Worm (Caenorhabditis elegans) whole organism, L2 larva: ENCODE measurements around the gene prp-9.

Experiments
- C34F6.9 ChIP-seq: fragments of 150-350 bp; optimal IDR thresholded peaks from 2 replicates; lab custom pipeline; 2014; ENCODE audit warnings: missing biosample characterization, missing genetic modification characterization
- R02D3.7 ChIP-seq: fragments of 150-350 bp; optimal IDR thresholded peaks from 2 replicates; lab custom pipeline; 2014; ENCODE audit warnings: missing biosample characterization, missing genetic modification characterization
- Y55F3AM.14 ChIP-seq: fragments of 200-800 bp; sonication (Bioruptor generic); optimal IDR thresholded peaks from 2 replicates; lab custom pipeline; 2018; ENCODE audit warnings: mild to moderate bottlenecking, missing genetic modification characterization, missing compliant biosample characterization
- ZK546.5 ChIP-seq: sonication (generic microtip); optimal IDR thresholded peaks from 2 replicates; lab custom pipeline; 2017; ENCODE audit warnings: missing biosample characterization, missing genetic modification characterization
- ama-1 ChIP-seq: fragments of 150-350 bp; optimal IDR thresholded peaks from 2 replicates; lab custom pipeline; 2018; ENCODE audit warnings: inconsistent platforms
- blmp-1 ChIP-seq: sonication (generic microtip); optimal IDR thresholded peaks from 2 replicates; lab custom pipeline; 2017; ENCODE audit warnings: missing genetic modification characterization, mild to moderate bottlenecking, missing compliant biosample characterization, antibody characterized with exemption, moderate library complexity; ENCODE audit not compliant: insufficient read depth
- ceh-16 ChIP-seq: fragments of 150-350 bp; optimal IDR thresholded peaks from 2 replicates; lab custom pipeline; 2014; ENCODE audit warnings: missing biosample characterization, missing genetic modification characterization
- crh-2 ChIP-seq: sonication (generic microtip); optimal IDR thresholded peaks from 2 replicates; lab custom pipeline; 2017; ENCODE audit warnings: missing biosample characterization, missing genetic modification characterization
- dmd-4 ChIP-seq: sonication (generic microtip); optimal IDR thresholded peaks from 2 replicates; lab custom pipeline; 2017; ENCODE audit warnings: missing biosample characterization, missing genetic modification characterization
- egl-27 ChIP-seq: sonication (generic microtip); optimal IDR thresholded peaks from 3 replicates; lab custom pipeline; 2017; ENCODE audit warnings: missing biosample characterization, missing genetic modification reagents, missing genetic modification characterization
- elt-3 ChIP-seq: sonication (generic microtip); optimal IDR thresholded peaks from 2 replicates; lab custom pipeline; 2017; ENCODE audit warnings: missing biosample characterization, missing genetic modification characterization
- fos-1 ChIP-seq: fragments of 150-350 bp; optimal IDR thresholded peaks from 2 replicates; lab custom pipeline; 2014; ENCODE audit warnings: missing biosample characterization, missing genetic modification characterization
- gmeb-1 ChIP-seq: fragments of 150-350 bp; optimal IDR thresholded peaks from 2 replicates; lab custom pipeline; 2014; ENCODE audit warnings: missing biosample characterization, missing genetic modification characterization
- lin-11 ChIP-seq: fragments of 150-350 bp; sonication (generic microtip); optimal IDR thresholded peaks from 2 replicates; lab custom pipeline; 2014; ENCODE audit warnings: missing biosample characterization, missing genetic modification characterization, inconsistent platforms, mixed read lengths
- lin-13 ChIP-seq: fragments of 150-350 bp; optimal IDR thresholded peaks from 2 replicates; lab custom pipeline; 2014; ENCODE audit warnings: missing biosample characterization, missing genetic modification reagents, missing genetic modification characterization
- lin-39 ChIP-seq: fragments of 150-350 bp; optimal IDR thresholded peaks from 2 replicates; lab custom pipeline; 2014; ENCODE audit warnings: missing biosample characterization, missing genetic modification reagents, missing genetic modification characterization
- mbf-1 ChIP-seq: sonication (generic microtip); optimal IDR thresholded peaks from 2 replicates; lab custom pipeline; 2017; ENCODE audit warnings: missing biosample characterization, missing genetic modification characterization
- mdl-1 ChIP-seq, 2 experiments: fragments of 150-350 bp in 1 of 2; sonication (generic microtip) in 1 of 2; optimal IDR thresholded peaks; 2 replicates each; lab custom pipeline; 2017; ENCODE audit warnings: missing biosample characterization in 2 of 2, missing genetic modification characterization in 2 of 2
- nhr-10 ChIP-seq: sonication (generic microtip); optimal IDR thresholded peaks from 2 replicates; lab custom pipeline; 2017; ENCODE audit warnings: missing biosample characterization, missing genetic modification characterization
- nhr-12 ChIP-seq: fragments of 150-350 bp; optimal IDR thresholded peaks from 2 replicates; lab custom pipeline; 2014; ENCODE audit warnings: missing biosample characterization, missing genetic modification characterization
- nhr-129 ChIP-seq: fragments of 150-350 bp; optimal IDR thresholded peaks from 2 replicates; lab custom pipeline; 2014; ENCODE audit warnings: missing biosample characterization, missing genetic modification characterization
- nhr-21 ChIP-seq: fragments of 150-350 bp; optimal IDR thresholded peaks from 2 replicates; lab custom pipeline; 2014; ENCODE audit warnings: missing biosample characterization, missing genetic modification characterization
- nhr-23 ChIP-seq: fragments of 150-350 bp; optimal IDR thresholded peaks from 2 replicates; lab custom pipeline; 2014; ENCODE audit warnings: missing biosample characterization, missing genetic modification reagents, missing genetic modification characterization
- nhr-237 ChIP-seq: fragments of 150-350 bp; optimal IDR thresholded peaks from 2 replicates; lab custom pipeline; 2014; ENCODE audit warnings: missing biosample characterization, missing genetic modification characterization
- nhr-25 ChIP-seq: fragments of 150-350 bp; sonication (generic microtip); optimal IDR thresholded peaks from 3 replicates; lab custom pipeline; 2014; ENCODE audit warnings: missing biosample characterization, missing genetic modification characterization
- nhr-6 ChIP-seq: fragments of 150-350 bp; optimal IDR thresholded peaks from 2 replicates; lab custom pipeline; 2014; ENCODE audit warnings: missing biosample characterization, missing genetic modification characterization
- nhr-77 ChIP-seq: fragments of 150-350 bp; optimal IDR thresholded peaks from 2 replicates; lab custom pipeline; 2014; ENCODE audit warnings: missing biosample characterization, missing genetic modification characterization
- peb-1 ChIP-seq: fragments of 150-350 bp; optimal IDR thresholded peaks from 2 replicates; lab custom pipeline; 2014; ENCODE audit warnings: missing biosample characterization, missing genetic modification characterization
- sem-4 ChIP-seq: fragments of 150-350 bp; optimal IDR thresholded peaks from 2 replicates; lab custom pipeline; 2014; ENCODE audit warnings: missing biosample characterization, missing genetic modification reagents, missing genetic modification characterization
- skn-1 ChIP-seq: sonication (generic microtip); optimal IDR thresholded peaks from 2 replicates; lab custom pipeline; 2017; ENCODE audit warnings: missing biosample characterization, missing genetic modification characterization
- snpc-4 ChIP-seq: fragments of 150-350 bp; optimal IDR thresholded peaks from 2 replicates; lab custom pipeline; 2014; ENCODE audit warnings: missing biosample characterization, missing genetic modification characterization
- unc-39 ChIP-seq: fragments of 150-350 bp; optimal IDR thresholded peaks from 2 replicates; lab custom pipeline; 2014; ENCODE audit warnings: missing biosample characterization, missing genetic modification characterization
- unc-55 ChIP-seq: fragments of 150-350 bp; sonication (generic microtip); optimal IDR thresholded peaks from 3 replicates; lab custom pipeline; 2014; ENCODE audit warnings: missing biosample characterization, missing genetic modification reagents, missing genetic modification characterization
- unc-62 ChIP-seq: fragments of 150-350 bp; optimal IDR thresholded peaks from 2 replicates; lab custom pipeline; 2014; ENCODE audit warnings: missing biosample characterization, missing genetic modification reagents, missing genetic modification characterization
- zag-1 ChIP-seq: fragments of 150-350 bp; optimal IDR thresholded peaks from 2 replicates; lab custom pipeline; 2014; ENCODE audit warnings: missing biosample characterization, missing genetic modification characterization
- ztf-11 ChIP-seq: sonication (generic microtip); optimal IDR thresholded peaks from 2 replicates; lab custom pipeline; 2017; ENCODE audit warnings: missing biosample characterization, missing genetic modification characterization
- ztf-4 ChIP-seq: fragments of 150-350 bp; optimal IDR thresholded peaks from 2 replicates; lab custom pipeline; 2014; ENCODE audit warnings: missing biosample characterization, missing genetic modification characterization

Gene prp-9

ce11 chrII:8536060-8536459 lies 10.9 kb upstream of the prp-9 start, which contains the start of gene W01C9.2:
TSS of gene W01C9.2 (plus strand) at chrII:8536360.
- no peak for TF ChIP-seq nhr-12 (tag; lab: Kevin White, UChicago)
- TF ChIP-seq ZK546.5: no peak
- TF ChIP-seq fos-1 (tag; lab: Kevin White, UChicago): no peak
- TF ChIP-seq crh-2 (tag; lab: Kevin White, UChicago): no peak
- no peak for TF ChIP-seq gmeb-1 (tag; lab: Kevin White, UChicago)
- TF ChIP-seq mdl-1 (tag; optimal IDR thresholded peaks at IDR 0.05; lab: Kevin White, UChicago): no peak
- no peak for TF ChIP-seq nhr-23 (tag; lab: Kevin White, UChicago)
- no peak for TF ChIP-seq C34F6.9 (tag; lab: Kevin White, UChicago)
- TF ChIP-seq nhr-10 (tag; lab: Kevin White, UChicago): no peak
- TF ChIP-seq elt-3 (tag; lab: Kevin White, UChicago): no peak
- TF ChIP-seq R02D3.7: no peak
- TF ChIP-seq unc-62 (GFP tag; lab: Kevin White, UChicago): no peak
- TF ChIP-seq nhr-237 (tag; lab: Kevin White, UChicago): no peak
- TF ChIP-seq ztf-4 (tag; lab: Kevin White, UChicago): no peak
- TF ChIP-seq, all 48 proteins: peak for 0

DNA sequence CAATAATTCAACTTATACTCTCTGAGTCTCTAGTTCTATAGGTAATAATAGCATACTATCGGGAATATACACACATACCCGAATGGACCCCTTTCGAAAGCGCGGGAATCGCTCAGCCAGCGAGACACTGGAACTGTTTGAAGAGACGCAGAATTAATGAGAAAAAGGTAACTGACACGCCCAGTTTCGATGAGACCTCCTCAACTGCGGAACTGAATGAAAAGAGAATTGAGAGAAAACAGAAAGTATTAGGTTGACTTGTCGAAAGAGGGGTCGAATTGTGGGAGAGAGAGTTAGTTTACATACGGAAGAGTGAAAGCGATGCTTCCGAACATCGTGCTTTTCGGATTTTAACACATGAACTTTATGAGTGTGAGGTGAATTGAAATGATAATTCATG lies 6.8 kb upstream of the prp-9 start:
- TF ChIP-seq unc-55 (GFP tag; lab: Kevin White, UChicago) (no peak), fos-1 (tag; lab: Kevin White, UChicago) (no peak), nhr-237 (tag; lab: Kevin White, UChicago) (no peak), skn-1 (tag; lab: Kevin White, UChicago) (no peak), nhr-129 (peak; percentile 32), nhr-6 (tag; lab: Kevin White, UChicago) (no peak), blmp-1 (tag; lab: Kevin White, UChicago) (peak; percentile 28)

- peak; percentile 67 for TF ChIP-seq fos-1 (tag; lab: Kevin White, UChicago)
- TF ChIP-seq ZK546.5: no peak
Measured at ce11 chrII:8531181-8531759, 6.1 kb upstream of the prp-9 start, which contains the start of gene gldi-7. TSS of gene gldi-7 (minus strand) at chrII:8531222.

DNA sequence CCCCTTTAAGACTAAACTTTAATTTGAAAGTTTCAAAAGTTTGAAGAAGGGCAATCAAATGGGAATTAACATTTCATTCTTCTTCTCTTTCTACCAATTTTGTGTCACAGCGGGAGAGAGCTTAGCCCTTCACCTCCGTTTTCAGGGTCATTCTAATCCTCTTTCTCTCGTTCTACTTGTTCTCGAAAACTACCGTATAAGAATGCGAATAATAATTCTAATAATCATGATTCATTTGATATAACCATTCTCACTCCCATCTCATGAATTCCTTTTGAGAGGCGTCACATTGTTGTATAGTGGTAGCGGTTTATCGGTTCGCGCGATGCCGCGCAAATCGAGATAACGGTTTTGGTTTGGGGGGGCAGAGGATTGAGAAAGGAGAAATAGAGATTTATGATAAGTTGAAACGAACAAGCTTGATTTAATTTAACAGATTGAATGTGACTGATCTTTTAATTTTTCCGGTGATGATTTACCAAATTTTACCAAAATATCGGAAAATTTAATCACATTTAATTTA lies 4.0 kb upstream of the prp-9 start:
- no peak for TF ChIP-seq R02D3.7
- no peak for TF ChIP-seq zag-1 (tag; lab: Kevin White, UChicago)
- TF ChIP-seq unc-39 (tag; lab: Kevin White, UChicago): no peak
- peak; percentile 54 for TF ChIP-seq nhr-25 (tag; lab: Kevin White, UChicago)
- no peak for TF ChIP-seq lin-13 (GFP tag; lab: Kevin White, UChicago)
- TF ChIP-seq mbf-1 (tag; lab: Kevin White, UChicago): no peak

DNA sequence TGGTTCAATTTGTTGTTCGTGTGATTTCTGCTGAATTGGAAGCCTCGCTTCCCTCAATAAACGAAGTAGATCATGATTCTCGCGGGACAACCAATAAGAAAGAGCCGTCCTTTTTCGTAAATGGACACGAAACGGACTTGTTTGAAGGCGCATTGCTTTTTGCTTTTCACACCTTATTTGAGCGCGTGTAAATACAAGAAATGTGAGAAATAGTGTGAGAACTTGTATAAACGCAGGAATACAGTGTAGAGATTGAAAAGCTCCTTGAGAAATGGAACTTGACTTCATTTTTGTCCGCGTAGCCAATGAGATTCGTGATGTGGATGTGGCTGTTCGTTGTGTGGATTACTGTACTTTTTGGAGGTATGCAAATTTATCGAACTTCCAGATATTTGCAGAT lies 4.6 kb downstream of the prp-9 start, which contains the start of gene cht-2:
cht-2 (plus strand) TSS at position 301 of the 400 bp plus-strand sequence.
- no peak for TF ChIP-seq nhr-12 (tag; lab: Kevin White, UChicago)
- TF ChIP-seq snpc-4 (tag; lab: Kevin White, UChicago): no peak

- TF ChIP-seq nhr-10 (tag; lab: Kevin White, UChicago): no peak
- no peak for TF ChIP-seq peb-1 (tag; lab: Kevin White, UChicago)
- TF ChIP-seq zag-1 (tag; lab: Kevin White, UChicago): no peak
- no peak for TF ChIP-seq nhr-21
- TF ChIP-seq, all 48 proteins: peak for 0
Measured at ce11 chrII:8518210-8518609, 7.0 kb downstream of the prp-9 start, which contains the start of gene T13H5.8. TSS of gene T13H5.8 (plus strand) at chrII:8518510.

ce11 chrII:8516783-8517182 lies 8.4 kb downstream of the prp-9 start, which contains the start of gene rnh-2:
TSS of gene rnh-2 (plus strand) at chrII:8517150.
- TF ChIP-seq mdl-1 (tag; optimal IDR thresholded peaks at IDR 0.05; lab: Kevin White, UChicago) (no peak), unc-39 (tag; lab: Kevin White, UChicago) (no peak), nhr-6 (tag; lab: Kevin White, UChicago) (peak; percentile 7), nhr-129 (peak; percentile 58), Y55F3AM.14 (GFP tag; lab: Kevin White, UChicago) (no peak), egl-27 (tag; lab: Kevin White, UChicago) (no peak), lin-11 (tag; lab: Kevin White, UChicago) (no peak), zag-1 (tag; lab: Kevin White, UChicago) (no peak), skn-1 (tag; lab: Kevin White, UChicago) (peak; percentile 3), ceh-16 (tag; lab: Kevin White, UChicago) (no peak), dmd-4 (no peak), peb-1 (tag; lab: Kevin White, UChicago) (no peak), nhr-237 (tag; lab: Kevin White, UChicago) (no peak), ZK546.5 (no peak), lin-39 (no peak), ztf-11 (tag; lab: Kevin White, UChicago) (no peak), unc-62 (GFP tag; lab: Kevin White, UChicago) (no peak), lin-13 (GFP tag; lab: Kevin White, UChicago) (peak; percentile 70), ztf-4 (tag; lab: Kevin White, UChicago) (no peak), unc-55 (GFP tag; lab: Kevin White, UChicago) (peak; percentile 86), nhr-77 (tag; lab: Kevin White, UChicago) (no peak), nhr-25 (tag; lab: Kevin White, UChicago) (no peak), elt-3 (tag; lab: Kevin White, UChicago) (no peak), ama-1 (no peak), sem-4 (tag; lab: Kevin White, UChicago) (peak; percentile 18)
